Worm (Caenorhabditis elegans): ENCODE data around the gene T07D4.2.

DNA sequence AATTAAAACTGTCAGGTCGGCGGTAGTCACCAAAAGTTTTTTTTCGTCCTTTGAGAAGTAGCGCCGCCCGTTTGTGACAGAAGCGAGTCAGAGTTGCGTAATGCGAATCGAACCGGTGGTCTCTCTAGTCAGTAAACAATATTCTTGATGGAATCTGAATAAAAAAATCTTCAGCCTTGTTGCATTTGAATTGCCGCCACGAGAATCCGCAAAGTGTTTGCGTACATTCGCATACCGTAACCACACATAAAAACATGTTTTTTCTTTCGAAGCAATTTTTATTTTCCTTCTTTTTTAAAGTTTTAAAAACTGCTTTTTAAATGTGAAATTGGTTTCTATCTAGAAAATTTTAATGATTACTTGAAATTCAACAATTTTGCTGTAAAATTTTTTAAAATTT, 17.3 kb upstream of the T07D4.2 start:
- no peak for TF ChIP-seq R02D3.7 (tag; optimal IDR thresholded peaks at IDR 0.05)
- TF ChIP-seq gmeb-1 (tag; optimal IDR thresholded peaks at IDR 0.05): no peak
- TF ChIP-seq snpc-4 (tag; optimal IDR thresholded peaks at IDR 0.05): no peak
- TF ChIP-seq nhr-77 (tag; optimal IDR thresholded peaks at IDR 0.05): no peak
- TF ChIP-seq ztf-1 (GFP tag; conservative IDR thresholded peaks at IDR 0.05): no peak
- TF ChIP-seq peb-1 (tag; optimal IDR thresholded peaks at IDR 0.05): no peak
- no peak for TF ChIP-seq Y55F3AM.14 (GFP tag; optimal IDR thresholded peaks at IDR 0.05)
- no peak for TF ChIP-seq mdl-1 (tag; optimal IDR thresholded peaks at IDR 0.05)
- TF ChIP-seq nhr-25 (tag; optimal IDR thresholded peaks at IDR 0.05): no peak
- TF ChIP-seq nhr-10 (tag; optimal IDR thresholded peaks at IDR 0.05): no peak
- no peak for TF ChIP-seq ztf-4 (tag; optimal IDR thresholded peaks at IDR 0.05)
- no peak for TF ChIP-seq nhr-129 (tag; optimal IDR thresholded peaks at IDR 0.05)
- no peak for TF ChIP-seq fos-1 (tag; optimal IDR thresholded peaks at IDR 0.05)
- TF ChIP-seq lin-39 (tag; optimal IDR thresholded peaks at IDR 0.05): no peak
